Worm (Caenorhabditis elegans) whole organism, young adult: ENCODE data around the gene his-70.

Experiments used
- F52B5.7 ChIP-seq: sonication (generic microtip); optimal IDR thresholded peaks from 2 replicates; lab custom pipeline; 2016; ENCODE audit warnings: mild to moderate bottlenecking, missing genetic modification characterization, missing compliant biosample characterization
- Y53G8AR.9 ChIP-seq: fragments of 200-800 bp; sonication (Bioruptor generic); conservative IDR thresholded peaks from 2 replicates; pipeline ENCODE4 v1.3.6; 2022; ENCODE audit warnings: missing genetic modification reagents, missing genetic modification characterization, missing compliant biosample characterization
- egl-44 ChIP-seq: fragments of 200-800 bp; sonication (Bioruptor generic); IDR thresholded peaks from 2 replicates; pipeline ENCODE4 v1.3.6; 2022; ENCODE audit warnings: missing genetic modification reagents, missing genetic modification characterization, missing compliant biosample characterization
- ets-4 ChIP-seq: fragments of 200-800 bp; sonication (Bioruptor generic); optimal IDR thresholded peaks from 2 replicates; lab custom pipeline; 2018; ENCODE audit warnings: mild to moderate bottlenecking, missing genetic modification characterization, missing compliant biosample characterization
- hlh-12 ChIP-seq: sonication (generic microtip); optimal IDR thresholded peaks from 2 replicates; lab custom pipeline; 2016; ENCODE audit warnings: missing genetic modification characterization, missing compliant biosample characterization
- let-526 ChIP-seq: fragments of 200-800 bp; sonication (Bioruptor generic); IDR thresholded peaks from 2 replicates; pipeline ENCODE4 v1.3.6; 2022; ENCODE audit warnings: missing genetic modification reagents, missing genetic modification characterization, missing compliant biosample characterization
- nfya-2 ChIP-seq: fragments of 200-800 bp; sonication (Bioruptor generic); IDR thresholded peaks from 2 replicates; pipeline ENCODE4 v1.3.6; 2022; ENCODE audit warnings: missing genetic modification reagents, missing genetic modification characterization, missing compliant biosample characterization
- nhr-90 ChIP-seq: sonication (generic microtip); optimal IDR thresholded peaks from 2 replicates; lab custom pipeline; 2016; ENCODE audit warnings: missing genotype, mild to moderate bottlenecking, missing genetic modification characterization, missing compliant biosample characterization
- snpc-4 ChIP-seq, 5 experiments: fragments of 150-350 bp in 1 of 5; sonication (generic microtip) in 4 of 5; optimal IDR thresholded peaks; 2 replicates each; lab custom pipeline; 2014 to 2018; ENCODE audit warnings: missing genetic modification characterization in 5 of 5, missing biosample characterization in 3 of 5, antibody characterized with exemption in 2 of 5, mild to moderate bottlenecking in 2 of 5, missing compliant biosample characterization in 2 of 5, missing genotype in 2 of 5, moderate library complexity in 2 of 5, missing genetic modification reagents in 1 of 5
- unc-62 ChIP-seq: fragments of 150-350 bp; optimal IDR thresholded peaks from 2 replicates; lab custom pipeline; 2014; ENCODE audit warnings: missing biosample characterization, missing genetic modification reagents, missing genetic modification characterization

ce11 chrIII:4101016-4101415 is 41.1 kb upstream of the his-70 start:
- no peak for TF ChIP-seq let-526 (GFP tag; lab: Robert Waterston, UW)
- no peak for TF ChIP-seq hlh-12 (tag; lab: Kevin White, UChicago)
- no peak for TF ChIP-seq egl-44 (GFP tag; lab: Robert Waterston, UW)
- TF ChIP-seq ets-4 (GFP tag; lab: Kevin White, UChicago) = no peak
- no peak for TF ChIP-seq nfya-2 (GFP tag; lab: Robert Waterston, UW)
- TF ChIP-seq unc-62 (GFP tag; lab: Kevin White, UChicago) = no peak
- no peak for TF ChIP-seq Y53G8AR.9 (GFP tag; lab: Robert Waterston, UW)
- TF ChIP-seq F52B5.7 (tag; lab: Kevin White, UChicago) = no peak
- no peak for TF ChIP-seq nhr-90 (tag; lab: Kevin White, UChicago)
- TF ChIP-seq snpc-4 (GFP tag; optimal IDR thresholded peaks at IDR 0.05; lab: Kevin White, UChicago) = no peak
- no peak for TF ChIP-seq snpc-4 (tag; optimal IDR thresholded peaks at IDR 0.05; lab: Kevin White, UChicago)
